Worm (Caenorhabditis elegans): Measurements from ENCODE around the gene Y40B10A.5.

The Y40B10A.5 gene

ce11 chrV:2004659-2005058, 41.2 kb downstream of the Y40B10A.5 start, which contains the start of gene cysl-4:
Gene cysl-4, plus strand, starts transcription at chrV:2004959.
- no peak for TF ChIP-seq hlh-8 (tag; optimal IDR thresholded peaks at IDR 0.05)

- no peak for TF ChIP-seq npax-4 (tag; optimal IDR thresholded peaks at IDR 0.05)
Observed at ce11 chrV:2004229-2004628, 41.6 kb downstream of the Y40B10A.5 start, which contains the start of gene clec-206. Gene clec-206, minus strand, starts transcription at chrV:2004329.

- TF ChIP-seq unc-86 (tag; optimal IDR thresholded peaks at IDR 0.05): no peak
- TF ChIP-seq ceh-9 (tag; optimal IDR thresholded peaks at IDR 0.05): no peak
- TF ChIP-seq pat-9 (tag; optimal IDR thresholded peaks at IDR 0.05): no peak
- no peak for TF ChIP-seq pqm-1 (tag; optimal IDR thresholded peaks at IDR 0.05)
- TF ChIP-seq tbx-7 (tag; optimal IDR thresholded peaks at IDR 0.05): no peak
Observed at ce11 chrV:1999531-2000094, 46.2 kb downstream of the Y40B10A.5 start, which contains the start of gene alh-5. Gene alh-5, minus strand, starts transcription at chrV:1999581.

ce11 chrV:1998358-1998757, 47.5 kb downstream of the Y40B10A.5 start:
- TF ChIP-seq elt-2 (tag; optimal IDR thresholded peaks at IDR 0.05): peak; percentile 69
- no peak for TF ChIP-seq pros-1 (tag; optimal IDR thresholded peaks at IDR 0.05)
- TF ChIP-seq mec-3 (tag; optimal IDR thresholded peaks at IDR 0.05; ENCODE audit: borderline replicate concordance): no peak
- no peak for TF ChIP-seq pag-3 (tag; optimal IDR thresholded peaks at IDR 0.05; ENCODE audit: borderline replicate concordance)

All from whole organism, late embryonic.